Worm (Caenorhabditis elegans) whole organism, young adult: ENCODE measurements around the gene che-2.

ENCODE experiments used
- B0336.3 ChIP-seq: fragments of 200-800 bp; sonication (Bioruptor generic); IDR thresholded peaks from 2 replicates; pipeline ENCODE4 v1.3.6; 2022; ENCODE audit warnings: missing genetic modification characterization, missing compliant biosample characterization
- C06A6.2 ChIP-seq: fragments of 200-800 bp; sonication (Bioruptor generic); conservative IDR thresholded peaks from 2 replicates; pipeline ENCODE4 v1.3.6; 2022; ENCODE audit warnings: missing genetic modification characterization, missing compliant biosample characterization
- F22D6.2 ChIP-seq: sonication (generic microtip); optimal IDR thresholded peaks from 2 replicates; lab custom pipeline; 2016; ENCODE audit warnings: mild to moderate bottlenecking, missing genetic modification characterization, missing compliant biosample characterization
- F23B12.7 ChIP-seq: sonication (generic microtip); optimal IDR thresholded peaks from 2 replicates; lab custom pipeline; 2017; ENCODE audit warnings: missing genetic modification characterization, mild to moderate bottlenecking, missing compliant biosample characterization, antibody characterized with exemption, moderate library complexity; ENCODE audit not compliant: insufficient read depth
- F52B5.7 ChIP-seq: sonication (generic microtip); optimal IDR thresholded peaks from 2 replicates; lab custom pipeline; 2016; ENCODE audit warnings: mild to moderate bottlenecking, missing genetic modification characterization, missing compliant biosample characterization
- K12H6.12 ChIP-seq: fragments of 200-800 bp; sonication (Bioruptor generic); optimal IDR thresholded peaks from 2 replicates; lab custom pipeline; 2018; ENCODE audit warnings: mild to moderate bottlenecking, missing genetic modification characterization, missing compliant biosample characterization
- Y56A3A.18 ChIP-seq: fragments of 200-800 bp; sonication (Bioruptor generic); IDR thresholded peaks from 2 replicates; pipeline ENCODE4 v1.3.6; 2022; ENCODE audit warnings: missing genetic modification reagents, missing genetic modification characterization, missing compliant biosample characterization
- Y79H2A.3 ChIP-seq: fragments of 200-800 bp; sonication (Bioruptor generic); conservative IDR thresholded peaks from 2 replicates; pipeline ENCODE4 v1.3.6; 2022; ENCODE audit warnings: missing genetic modification reagents, missing genetic modification characterization, missing compliant biosample characterization
- aptf-3 ChIP-seq: fragments of 200-800 bp; sonication (Bioruptor generic); IDR thresholded peaks from 2 replicates; pipeline ENCODE4 v1.3.6; 2022; ENCODE audit warnings: missing genetic modification characterization, missing compliant biosample characterization
- attf-5 ChIP-seq: fragments of 200-800 bp; sonication (Bioruptor generic); optimal IDR thresholded peaks from 2 replicates; lab custom pipeline; 2018; ENCODE audit warnings: mild to moderate bottlenecking, missing genetic modification characterization, missing compliant biosample characterization
- bed-1 ChIP-seq: fragments of 200-800 bp; sonication (Bioruptor generic); IDR thresholded peaks from 2 replicates; pipeline ENCODE4 v1.3.6; 2022; ENCODE audit warnings: missing genetic modification reagents, missing genetic modification characterization, missing compliant biosample characterization
- ceh-100 ChIP-seq: fragments of 200-800 bp; sonication (Bioruptor generic); IDR thresholded peaks from 2 replicates; pipeline ENCODE4 v1.3.6; 2022; ENCODE audit warnings: missing genetic modification reagents, missing genetic modification characterization, missing compliant biosample characterization
- ceh-40 ChIP-seq: fragments of 200-800 bp; sonication (Bioruptor generic); IDR thresholded peaks from 2 replicates; pipeline ENCODE4 v1.3.6; 2022; ENCODE audit warnings: missing genetic modification characterization, missing compliant biosample characterization
- ceh-58 ChIP-seq: fragments of 200-800 bp; sonication (Bioruptor generic); IDR thresholded peaks from 2 replicates; pipeline ENCODE4 v1.3.6; 2022; ENCODE audit warnings: missing genetic modification characterization, missing compliant biosample characterization
- ceh-79 ChIP-seq: sonication (generic microtip); optimal IDR thresholded peaks from 2 replicates; lab custom pipeline; 2017; ENCODE audit warnings: mild to moderate bottlenecking, missing genetic modification characterization, missing compliant biosample characterization
- chd-7 ChIP-seq: sonication (generic microtip); optimal IDR thresholded peaks from 2 replicates; lab custom pipeline; 2016; ENCODE audit warnings: mild to moderate bottlenecking, missing genetic modification characterization, moderate library complexity, missing compliant biosample characterization
- die-1 ChIP-seq: sonication (generic microtip); optimal IDR thresholded peaks from 2 replicates; lab custom pipeline; 2016; ENCODE audit warnings: missing genotype, mild to moderate bottlenecking, missing genetic modification characterization, missing compliant biosample characterization
- dox-1 ChIP-seq: fragments of 200-800 bp; sonication (Bioruptor generic); IDR thresholded peaks from 2 replicates; pipeline ENCODE4 v1.3.6; 2022; ENCODE audit warnings: missing genetic modification reagents, missing genetic modification characterization, missing compliant biosample characterization
- egrh-3 ChIP-seq: fragments of 200-800 bp; sonication (Bioruptor generic); IDR thresholded peaks from 2 replicates; pipeline ENCODE4 v1.3.6; 2022; ENCODE audit warnings: missing genetic modification reagents, missing genetic modification characterization, missing compliant biosample characterization
- ekl-4 ChIP-seq: fragments of 200-800 bp; sonication (Bioruptor generic); IDR thresholded peaks from 2 replicates; pipeline ENCODE4 v1.3.6; 2022; ENCODE audit warnings: missing genetic modification reagents, missing genetic modification characterization, missing compliant biosample characterization
- hlh-12 ChIP-seq: sonication (generic microtip); optimal IDR thresholded peaks from 2 replicates; lab custom pipeline; 2016; ENCODE audit warnings: missing genetic modification characterization, missing compliant biosample characterization
- hlh-26 ChIP-seq: fragments of 200-800 bp; sonication (Bioruptor generic); conservative IDR thresholded peaks from 2 replicates; pipeline ENCODE4 v1.3.6; 2022; ENCODE audit warnings: missing genetic modification reagents, missing genetic modification characterization, missing compliant biosample characterization
- hsf-1 ChIP-seq: fragments of 200-800 bp; sonication (Bioruptor generic); IDR thresholded peaks from 2 replicates; pipeline ENCODE4 v1.3.6; 2022; ENCODE audit warnings: missing genetic modification reagents, missing genetic modification characterization, missing compliant biosample characterization
- let-607 ChIP-seq, 2 experiments: fragments of 200-800 bp in 1 of 2; sonication (Bioruptor generic) in 1 of 2; sonication (generic microtip) in 1 of 2; optimal IDR thresholded peaks; 2 replicates each; lab custom pipeline; 2016 to 2018; ENCODE audit warnings: mild to moderate bottlenecking in 2 of 2, missing compliant biosample characterization in 2 of 2, missing genetic modification characterization in 2 of 2, moderate library complexity in 2 of 2, missing genotype in 1 of 2
- lin-26 ChIP-seq: fragments of 200-800 bp; sonication (Bioruptor generic); IDR thresholded peaks from 2 replicates; pipeline ENCODE4 v1.3.6; 2022; ENCODE audit warnings: missing genetic modification reagents, missing genetic modification characterization, missing compliant biosample characterization
- lin-40 ChIP-seq: sonication (generic microtip); optimal IDR thresholded peaks from 2 replicates; lab custom pipeline; 2016; ENCODE audit warnings: missing genetic modification characterization, mild to moderate bottlenecking, missing compliant biosample characterization, missing genotype, missing genetic modification reagents
- lin-54 ChIP-seq: fragments of 200-800 bp; sonication (Bioruptor generic); optimal IDR thresholded peaks from 2 replicates; lab custom pipeline; 2018; ENCODE audit warnings: mild to moderate bottlenecking, missing genetic modification characterization, missing compliant biosample characterization
- lir-1 ChIP-seq: fragments of 200-800 bp; sonication (Bioruptor generic); conservative IDR thresholded peaks from 2 replicates; pipeline ENCODE4 v1.3.6; 2022; ENCODE audit warnings: missing genetic modification reagents, missing genetic modification characterization, missing compliant biosample characterization
- lsl-1 ChIP-seq: fragments of 200-800 bp; sonication (Bioruptor generic); optimal IDR thresholded peaks from 2 replicates; lab custom pipeline; 2018; ENCODE audit warnings: mild to moderate bottlenecking, missing genetic modification characterization, moderate library complexity, missing compliant biosample characterization
- madf-8 ChIP-seq: fragments of 200-800 bp; sonication (Bioruptor generic); conservative IDR thresholded peaks from 2 replicates; pipeline ENCODE4 v1.3.6; 2022; ENCODE audit warnings: missing genetic modification reagents, missing genetic modification characterization, missing compliant biosample characterization
- mes-4 ChIP-seq: sonication (generic microtip); optimal IDR thresholded peaks from 2 replicates; lab custom pipeline; 2016; ENCODE audit warnings: missing genotype, missing genetic modification characterization, missing compliant biosample characterization
- nfyb-1 ChIP-seq: fragments of 200-800 bp; sonication (Bioruptor generic); IDR thresholded peaks from 2 replicates; pipeline ENCODE4 v1.3.6; 2022; ENCODE audit warnings: missing genetic modification reagents, missing genetic modification characterization, missing compliant biosample characterization
- nhr-120 ChIP-seq: fragments of 200-800 bp; sonication (Bioruptor generic); IDR thresholded peaks from 2 replicates; pipeline ENCODE4 v1.3.6; 2022; ENCODE audit warnings: missing genetic modification characterization, missing compliant biosample characterization
- nhr-27 ChIP-seq: fragments of 200-800 bp; sonication (Bioruptor generic); optimal IDR thresholded peaks from 2 replicates; lab custom pipeline; 2018; ENCODE audit warnings: mild to moderate bottlenecking, missing genetic modification characterization, moderate library complexity, missing compliant biosample characterization
- nhr-80 ChIP-seq: sonication (generic microtip); optimal IDR thresholded peaks from 2 replicates; lab custom pipeline; 2016; ENCODE audit warnings: missing genetic modification characterization, missing compliant biosample characterization
- nhr-90 ChIP-seq: sonication (generic microtip); optimal IDR thresholded peaks from 2 replicates; lab custom pipeline; 2016; ENCODE audit warnings: missing genotype, mild to moderate bottlenecking, missing genetic modification characterization, missing compliant biosample characterization
- rec-8 ChIP-seq, 2 experiments: sonication (generic microtip); optimal IDR thresholded peaks; 2 replicates each; lab custom pipeline; 2016; ENCODE audit warnings: mild to moderate bottlenecking in 2 of 2, missing genetic modification characterization in 2 of 2, missing genetic modification reagents in 2 of 2, missing genotype in 2 of 2, missing biosample characterization in 1 of 2, missing compliant biosample characterization in 1 of 2, moderate library complexity in 1 of 2
- rpc-1 ChIP-seq, 2 experiments: fragments of 150-350 bp in 1 of 2; sonication (generic microtip) in 1 of 2; optimal IDR thresholded peaks; 2 replicates each; lab custom pipeline; 2014 to 2018; ENCODE audit warnings: missing biosample characterization in 1 of 2, missing genetic modification characterization in 1 of 2, missing genetic modification reagents in 1 of 2, missing genotype in 1 of 2
- snpc-1.1 ChIP-seq: sonication (generic microtip); optimal IDR thresholded peaks from 2 replicates; lab custom pipeline; 2017; ENCODE audit warnings: missing genetic modification characterization, mild to moderate bottlenecking, missing compliant biosample characterization, antibody characterized with exemption, moderate library complexity, missing genotype, missing genetic modification reagents; ENCODE audit not compliant: insufficient read depth
- snpc-1.3 ChIP-seq: sonication (generic microtip); optimal IDR thresholded peaks from 2 replicates; lab custom pipeline; 2017; ENCODE audit warnings: missing genetic modification characterization, mild to moderate bottlenecking, missing compliant biosample characterization, antibody characterized with exemption, moderate library complexity, missing genotype, missing genetic modification reagents; ENCODE audit not compliant: insufficient read depth
- snpc-3.4 ChIP-seq: sonication (generic microtip); optimal IDR thresholded peaks from 2 replicates; lab custom pipeline; 2017; ENCODE audit warnings: missing genetic modification characterization, mild to moderate bottlenecking, missing compliant biosample characterization, antibody characterized with exemption, moderate library complexity, missing genotype, missing genetic modification reagents
- tbp1 ChIP-seq: fragments of 200-800 bp; sonication (Bioruptor generic); optimal IDR thresholded peaks from 2 replicates; lab custom pipeline; 2018; ENCODE audit warnings: mild to moderate bottlenecking, missing genetic modification characterization, missing compliant biosample characterization
- tlf-1 ChIP-seq: fragments of 200-800 bp; sonication (Bioruptor generic); optimal IDR thresholded peaks from 2 replicates; lab custom pipeline; 2018; ENCODE audit warnings: mild to moderate bottlenecking, missing genetic modification characterization, missing compliant biosample characterization
- zfh-2 ChIP-seq: fragments of 200-800 bp; sonication (Bioruptor generic); conservative IDR thresholded peaks from 2 replicates; pipeline ENCODE4 v1.3.6; 2022; ENCODE audit warnings: missing genetic modification reagents, missing genetic modification characterization, missing compliant biosample characterization
- ztf-18 ChIP-seq: sonication (generic microtip); optimal IDR thresholded peaks from 2 replicates; lab custom pipeline; 2016; ENCODE audit warnings: missing genotype, mild to moderate bottlenecking, missing genetic modification characterization, missing compliant biosample characterization
- ztf-26 ChIP-seq: sonication (generic microtip); optimal IDR thresholded peaks from 2 replicates; lab custom pipeline; 2017; ENCODE audit warnings: missing genetic modification characterization, missing compliant biosample characterization

che-2 gene

DNA sequence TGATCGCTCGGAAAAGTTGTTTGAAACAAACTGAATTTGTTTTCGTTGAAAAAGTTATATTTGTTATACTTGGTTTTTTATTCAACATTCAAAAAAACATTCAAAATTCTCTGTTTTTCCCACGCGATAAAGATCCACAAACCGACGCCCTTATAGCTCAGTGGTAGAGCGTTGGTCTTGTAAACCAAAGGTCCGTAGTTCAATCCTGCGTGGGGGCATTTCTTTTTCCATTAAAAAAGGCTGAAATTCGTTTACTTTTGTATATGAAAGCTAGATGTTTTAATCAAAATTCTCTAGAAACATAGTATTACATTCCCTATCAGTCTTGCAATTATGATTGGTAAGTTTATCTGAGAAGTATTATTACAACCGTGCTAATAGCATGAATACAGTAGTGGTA, 6.4 kb downstream of the che-2 start (continued):
- TF ChIP-seq mes-4 (tag; lab: Kevin White, UChicago), result peak; percentile 65
- no peak for TF ChIP-seq F22D6.2 (tag; lab: Kevin White, UChicago)
- TF ChIP-seq nhr-27 (tag; lab: Kevin White, UChicago), result no peak
- no peak for TF ChIP-seq ekl-4 (GFP tag; lab: Robert Waterston, UW)
- TF ChIP-seq die-1 (tag; lab: Kevin White, UChicago), result peak; percentile 90
- peak; percentile 96 for TF ChIP-seq lin-26
- peak; percentile 53; the same call in 1 of the 2 replicates for TF ChIP-seq Y56A3A.18 (GFP tag; lab: Robert Waterston, UW)
- peak; percentile 84 for TF ChIP-seq rpc-1 (optimal IDR thresholded peaks at IDR 0.05; lab: Kevin White, UChicago)
- peak; percentile 99 for TF ChIP-seq rpc-1 (tag; optimal IDR thresholded peaks at IDR 0.05; lab: Kevin White, UChicago)
- TF ChIP-seq hsf-1 (GFP tag; lab: Robert Waterston, UW), result 0 out of 2 replicates have a peak, but pooled peaks have one; percentile 33
- TF ChIP-seq F23B12.7 (tag; lab: Kevin White, UChicago), result peak; percentile 16
- peak; percentile 76 for TF ChIP-seq nhr-90
- no peak for TF ChIP-seq nhr-120 (GFP tag; lab: Robert Waterston, UW)
- TF ChIP-seq ztf-26 (tag; lab: Kevin White, UChicago), result no peak
- no peak for TF ChIP-seq lin-40
- TF ChIP-seq tlf-1 (GFP tag; lab: Kevin White, UChicago), result no peak
- TF ChIP-seq egrh-3 (GFP tag; lab: Robert Waterston, UW), result no peak
- TF ChIP-seq lir-1 (GFP tag; lab: Robert Waterston, UW), result no peak
- 0 out of 2 replicates have a peak, but pooled peaks have one; percentile 28 for TF ChIP-seq bed-1
- no peak for TF ChIP-seq let-607 (tag; optimal IDR thresholded peaks at IDR 0.05; lab: Kevin White, UChicago)
- TF ChIP-seq snpc-3.4 (tag; lab: Kevin White, UChicago), result peak; percentile 59
- TF ChIP-seq nfyb-1 (GFP tag; lab: Robert Waterston, UW), result peak; percentile 45; the same call in 1 of the 2 replicates
- peak; percentile 25 for TF ChIP-seq chd-7 (tag; lab: Kevin White, UChicago)
- peak; percentile 26 for TF ChIP-seq lsl-1 (GFP tag; lab: Kevin White, UChicago)
- peak; percentile 20 for TF ChIP-seq lin-54 (GFP tag; lab: Kevin White, UChicago)
- TF ChIP-seq hlh-26 (GFP tag; lab: Robert Waterston, UW), result no peak
- TF ChIP-seq ceh-58, result no peak
- TF ChIP-seq ztf-18 (tag; lab: Kevin White, UChicago), result peak; percentile 59
- TF ChIP-seq B0336.3 (GFP tag; lab: Robert Waterston, UW), result no peak
- TF ChIP-seq zfh-2 (GFP tag; lab: Robert Waterston, UW), result no peak
- no peak for TF ChIP-seq K12H6.12 (tag; lab: Kevin White, UChicago)
- TF ChIP-seq C06A6.2 (GFP tag; lab: Robert Waterston, UW), result no peak
- peak; percentile 65 for TF ChIP-seq snpc-1.3 (tag; lab: Kevin White, UChicago)
- TF ChIP-seq attf-5 (GFP tag; lab: Kevin White, UChicago), result peak; percentile 59
- TF ChIP-seq rec-8 (tag; optimal IDR thresholded peaks at IDR 0.05; lab: Kevin White, UChicago), result peak in 1 of 2 experiments; percentile 58
- 0 out of 2 replicates have a peak, but pooled peaks have one; percentile 13 for TF ChIP-seq Y79H2A.3 (GFP tag; lab: Robert Waterston, UW)

DNA sequence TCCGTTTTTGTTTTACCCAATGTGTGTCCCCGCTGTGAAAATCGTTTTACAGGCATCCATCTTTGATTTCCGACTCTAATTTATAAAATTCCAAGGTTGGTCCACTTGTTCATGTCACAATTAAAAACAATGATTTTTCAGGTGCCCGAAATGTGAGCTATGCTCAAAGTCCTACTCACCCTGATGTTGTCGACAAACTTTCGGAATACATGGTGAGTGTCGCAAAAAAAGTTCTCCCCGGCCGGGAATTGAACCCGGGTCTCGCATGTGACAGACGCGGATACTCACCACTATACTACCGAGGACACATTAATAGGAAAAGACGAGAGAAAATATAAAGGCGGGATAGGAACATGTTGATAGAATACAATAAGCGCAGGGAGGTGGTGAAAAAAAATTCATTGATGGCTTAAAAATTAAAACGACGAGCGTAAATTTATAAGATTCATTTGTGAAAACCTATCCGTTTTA, 8.4 kb downstream of the che-2 start, which contains the start of gene egl-17:
TSS of gene egl-17 (plus strand) at position 51 of the 471 bp plus-strand sequence.
- TF ChIP-seq tlf-1 (GFP tag; lab: Kevin White, UChicago) (peak; percentile 44), hlh-12 (tag; lab: Kevin White, UChicago) (peak; percentile 79), tbp1 (GFP tag; lab: Kevin White, UChicago) (peak; percentile 95), lsl-1 (GFP tag; lab: Kevin White, UChicago) (peak; percentile 28), ceh-40 (GFP tag; lab: Robert Waterston, UW) (peak; percentile 88), ekl-4 (GFP tag; lab: Robert Waterston, UW) (peak; percentile 79; the same call in 1 of the 2 replicates), nhr-80 (tag; lab: Kevin White, UChicago) (peak; percentile 45), let-607 (tag; optimal IDR thresholded peaks at IDR 0.05; lab: Kevin White, UChicago) (peak; percentile 64 to 69), ceh-100 (peak; percentile 67; the same call in 1 of the 2 replicates), ceh-79 (tag; lab: Kevin White, UChicago) (no peak), aptf-3 (peak; percentile 89), madf-8 (GFP tag; lab: Robert Waterston, UW) (0 out of 2 replicates have a peak, but pooled peaks have one; percentile 9), dox-1 (peak; percentile 90), F22D6.2 (tag; lab: Kevin White, UChicago) (peak; percentile 49), snpc-1.1 (tag; lab: Kevin White, UChicago) (peak; percentile 75), F52B5.7 (tag; lab: Kevin White, UChicago) (peak; percentile 86), lin-40 (peak; percentile 83)
